Fruit fly (Drosophila melanogaster): Measurements from ENCODE around the gene Brd.

DNA sequence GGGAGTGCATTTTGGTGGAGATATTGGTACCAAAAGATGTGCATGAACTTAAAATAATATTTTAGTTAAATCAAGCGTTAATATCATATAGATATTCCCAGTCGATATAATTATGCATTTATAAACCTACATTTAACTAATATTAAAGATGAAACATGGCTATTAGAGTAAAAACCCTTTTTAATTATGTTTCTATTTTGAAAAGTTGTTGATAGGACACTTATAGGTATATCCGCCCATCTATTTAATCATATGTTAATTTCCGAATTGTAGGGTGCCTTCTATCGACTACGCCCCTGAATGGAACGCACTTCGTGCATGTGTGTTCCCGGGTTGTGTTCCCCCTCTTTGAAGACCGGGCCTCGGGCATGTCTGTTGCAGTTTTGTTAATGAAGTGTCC lies 33.3 kb downstream of the Brd start:
- TF ChIP-seq CG1620 (GFP tag; optimal IDR thresholded peaks at IDR 0.05) (no peak), bab1 (GFP tag; optimal IDR thresholded peaks at IDR 0.05) (no peak), CG7101 (tag; optimal IDR thresholded peaks at IDR 0.05) (no peak)
